Worm (Caenorhabditis elegans) whole organism, midembryonic: ENCODE data around the gene T07F10.5.

ENCODE experiments used
- T22C8.4 ChIP-seq: fragments of 200-800 bp; sonication (Bioruptor generic); IDR thresholded peaks from 2 replicates; pipeline ENCODE4 v1.3.6; 2022; ENCODE audit warnings: missing genetic modification characterization, missing compliant biosample characterization
- cog-1 ChIP-seq: sonication (generic microtip); optimal IDR thresholded peaks from 2 replicates; lab custom pipeline; 2016; ENCODE audit warnings: missing genetic modification characterization, missing compliant biosample characterization
- flt-1 ChIP-seq: fragments of 200-800 bp; sonication (Bioruptor generic); IDR thresholded peaks from 2 replicates; pipeline ENCODE4 v1.3.6; 2022; ENCODE audit warnings: missing genetic modification characterization, missing compliant biosample characterization
- klf-2 ChIP-seq: fragments of 200-800 bp; sonication (Bioruptor generic); conservative IDR thresholded peaks from 2 replicates; pipeline ENCODE4 v1.3.6; 2022; ENCODE audit warnings: missing genetic modification reagents, missing genetic modification characterization, missing compliant biosample characterization
- med-1 ChIP-seq: sonication (generic microtip); optimal IDR thresholded peaks from 2 replicates; lab custom pipeline; 2017; ENCODE audit warnings: missing genetic modification characterization, mild to moderate bottlenecking, missing compliant biosample characterization, antibody characterized with exemption, missing genetic modification reagents; ENCODE audit not compliant: insufficient read depth
- ref-1 ChIP-seq: fragments of 200-800 bp; sonication (Bioruptor generic); conservative IDR thresholded peaks from 2 replicates; pipeline ENCODE4 v1.3.6; 2022; ENCODE audit warnings: missing genetic modification reagents, missing genetic modification characterization, missing compliant biosample characterization
- ztf-23 ChIP-seq: fragments of 200-800 bp; sonication (Bioruptor generic); IDR thresholded peaks from 2 replicates; pipeline ENCODE4 v1.3.6; 2022; ENCODE audit warnings: missing genetic modification reagents, missing genetic modification characterization, missing compliant biosample characterization
- ztf-29 ChIP-seq: fragments of 200-800 bp; sonication (Bioruptor generic); IDR thresholded peaks from 2 replicates; pipeline ENCODE4 v1.3.6; 2022; ENCODE audit warnings: missing genetic modification reagents, missing genetic modification characterization, missing compliant biosample characterization

ce11 chrV:12849736-12850135 is 16.0 kb upstream of the T07F10.5 start, which contains the start of gene C44H9.5:
- TF ChIP-seq klf-2 (no peak), T22C8.4 (GFP tag; lab: Robert Waterston, UW) (no peak), ztf-29 (GFP tag; lab: Robert Waterston, UW) (no peak), ref-1 (GFP tag; lab: Robert Waterston, UW) (no peak), flt-1 (GFP tag; lab: Robert Waterston, UW) (no peak), cog-1 (tag; lab: Kevin White, UChicago) (no peak), ztf-23 (GFP tag; lab: Robert Waterston, UW) (no peak), med-1 (GFP tag; lab: Kevin White, UChicago) (no peak)
